Worm (Caenorhabditis elegans): ENCODE data around the gene svh-11.

DNA sequence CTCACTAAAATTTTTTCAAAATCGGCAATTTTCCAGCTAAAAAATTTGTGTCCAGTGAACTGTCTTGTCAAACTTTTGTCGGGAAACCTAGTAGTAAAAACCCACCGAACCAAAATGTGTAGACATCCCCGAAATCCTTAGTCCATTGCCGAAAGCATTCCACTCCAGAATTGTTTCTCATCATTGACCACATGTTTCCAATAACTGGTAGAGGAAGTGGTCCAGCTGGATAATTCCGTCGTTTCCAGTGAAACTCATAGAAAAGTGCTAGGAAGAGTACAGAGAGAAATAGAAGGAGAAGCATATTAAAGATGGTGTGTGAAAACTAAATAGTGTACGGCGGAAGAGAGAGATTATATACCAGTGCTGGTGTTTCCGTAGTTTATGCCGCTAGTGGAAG is 2.8 kb upstream of the svh-11 start, which contains the start of gene cyp-33C12:
- TF ChIP-seq lin-29 (GFP tag; IDR thresholded peaks at IDR 0.05) (no peak), tag-97 (GFP tag; IDR thresholded peaks at IDR 0.05) (no peak), ama-1 (optimal IDR thresholded peaks at IDR 0.05) (no peak), ceh-82 (tag; optimal IDR thresholded peaks at IDR 0.05) (no peak), ceh-44 (GFP tag; IDR thresholded peaks at IDR 0.05) (no peak), ZK546.5 (tag; optimal IDR thresholded peaks at IDR 0.05) (no peak), attf-4 (tag; optimal IDR thresholded peaks at IDR 0.05) (no peak), duxl-1 (tag; optimal IDR thresholded peaks at IDR 0.05; ENCODE audit: poor library complexity) (no peak), ztf-11 (tag; optimal IDR thresholded peaks at IDR 0.05) (no peak), skn-1 (tag; optimal IDR thresholded peaks at IDR 0.05) (no peak)

Measured in whole organism, L4 larva.